Worm (Caenorhabditis elegans): ENCODE measurements around the gene srd-55.
A peak's percentile ranks its signal among the peaks of the same experiment; 100 is the strongest.

DNA sequence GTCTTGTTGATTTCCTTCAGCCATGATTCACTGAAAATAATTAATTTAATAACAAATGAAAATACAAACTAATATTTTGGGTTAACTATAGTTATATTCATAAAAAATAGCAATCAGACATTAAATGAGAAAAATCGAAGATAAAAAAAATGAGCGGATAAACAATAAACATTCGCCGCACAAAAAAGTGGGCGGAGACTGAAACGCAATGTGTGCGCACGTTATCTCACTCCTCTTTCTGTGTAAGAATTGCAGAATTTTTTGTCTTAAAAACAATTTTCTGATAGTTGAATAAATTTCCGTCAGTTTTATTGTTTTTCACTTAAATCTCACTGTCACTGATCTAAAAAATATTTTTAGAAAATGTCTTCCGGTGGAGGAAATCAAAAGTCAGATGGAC is 34.1 kb upstream of the srd-55 start, which contains the start of the genes mtch-1 and rpb-4:
- TF ChIP-seq nhr-25 (tag; optimal IDR thresholded peaks at IDR 0.05) (no peak), C34F6.9 (tag; optimal IDR thresholded peaks at IDR 0.05) (peak; percentile 54), unc-62 (GFP tag; optimal IDR thresholded peaks at IDR 0.05) (no peak), nhr-23 (tag; optimal IDR thresholded peaks at IDR 0.05) (no peak), unc-39 (tag; optimal IDR thresholded peaks at IDR 0.05) (no peak), snpc-4 (tag; optimal IDR thresholded peaks at IDR 0.05) (no peak), lin-39 (tag; optimal IDR thresholded peaks at IDR 0.05) (no peak)

Measured in whole organism, L2 larva.